Worm (Caenorhabditis elegans) whole organism, early embryonic: ENCODE data around the gene hda-4.

ENCODE experiments used
- B0310.2 ChIP-seq: sonication (generic microtip); optimal IDR thresholded peaks from 2 replicates; lab custom pipeline; 2016; ENCODE audit warnings: mild to moderate bottlenecking, missing genetic modification characterization, missing compliant biosample characterization
- F13C5.2 ChIP-seq: sonication (generic microtip); optimal IDR thresholded peaks from 2 replicates; lab custom pipeline; 2017; ENCODE audit warnings: mild to moderate bottlenecking, missing genetic modification characterization, inconsistent platforms, missing compliant biosample characterization
- aly-1 ChIP-seq: sonication (generic microtip); optimal IDR thresholded peaks from 2 replicates; lab custom pipeline; 2016; ENCODE audit warnings: missing genetic modification characterization, missing compliant biosample characterization
- ama-1 ChIP-seq: fragments of 150-350 bp; optimal IDR thresholded peaks from 2 replicates; lab custom pipeline; 2014
- ceh-13 ChIP-seq: fragments of 200-800 bp; sonication (Bioruptor generic); optimal IDR thresholded peaks from 2 replicates; lab custom pipeline; 2018; ENCODE audit warnings: mild to moderate bottlenecking, missing genetic modification characterization, missing compliant biosample characterization
- ceh-36 ChIP-seq: sonication (generic microtip); optimal IDR thresholded peaks from 2 replicates; lab custom pipeline; 2016; ENCODE audit warnings: missing genetic modification characterization, inconsistent platforms, missing compliant biosample characterization
- ets-7 ChIP-seq: sonication (generic microtip); optimal IDR thresholded peaks from 2 replicates; lab custom pipeline; 2016; ENCODE audit warnings: missing genotype, missing genetic modification characterization, missing compliant biosample characterization
- flt-1 ChIP-seq: fragments of 200-800 bp; sonication (Bioruptor generic); IDR thresholded peaks from 2 replicates; pipeline ENCODE4 v1.3.6; 2022; ENCODE audit warnings: missing genetic modification characterization, missing compliant biosample characterization
- hmbx-1 ChIP-seq: sonication (generic microtip); optimal IDR thresholded peaks from 2 replicates; lab custom pipeline; 2016; ENCODE audit warnings: mild to moderate bottlenecking, missing genetic modification characterization, missing compliant biosample characterization
- hmg-4 ChIP-seq: fragments of 200-800 bp; sonication (Bioruptor generic); optimal IDR thresholded peaks from 2 replicates; lab custom pipeline; 2018; ENCODE audit warnings: mild to moderate bottlenecking, missing genetic modification characterization, missing compliant biosample characterization
- hnd-1 ChIP-seq: sonication (generic microtip); optimal IDR thresholded peaks from 2 replicates; lab custom pipeline; 2016; ENCODE audit warnings: missing genetic modification characterization, missing compliant biosample characterization
- pes-1 ChIP-seq: fragments of 200-800 bp; sonication (Bioruptor generic); IDR thresholded peaks from 2 replicates; pipeline ENCODE4 v1.3.6; 2022; ENCODE audit warnings: missing genetic modification reagents, missing genetic modification characterization, missing compliant biosample characterization
- scrt-1 ChIP-seq: fragments of 200-800 bp; sonication (Bioruptor generic); IDR thresholded peaks from 2 replicates; pipeline ENCODE4 v1.3.6; 2022; ENCODE audit warnings: missing genetic modification characterization, missing compliant biosample characterization
- sea-1 ChIP-seq: fragments of 200-800 bp; sonication (Bioruptor generic); conservative IDR thresholded peaks from 2 replicates; pipeline ENCODE4 v1.3.6; 2022; ENCODE audit warnings: missing genetic modification characterization, missing compliant biosample characterization
- tbx-11 ChIP-seq: fragments of 200-800 bp; sonication (Bioruptor generic); IDR thresholded peaks from 2 replicates; pipeline ENCODE4 v1.3.6; 2022; ENCODE audit warnings: missing genetic modification characterization, missing compliant biosample characterization
- tbx-37 ChIP-seq: fragments of 200-800 bp; sonication (Bioruptor generic); conservative IDR thresholded peaks from 2 replicates; pipeline ENCODE4 v1.3.6; 2022; ENCODE audit warnings: missing genetic modification reagents, missing genetic modification characterization, missing compliant biosample characterization
- tra-4 ChIP-seq: sonication (generic microtip); optimal IDR thresholded peaks from 2 replicates; lab custom pipeline; 2017; ENCODE audit warnings: missing genetic modification characterization, missing compliant biosample characterization

Gene hda-4

DNA sequence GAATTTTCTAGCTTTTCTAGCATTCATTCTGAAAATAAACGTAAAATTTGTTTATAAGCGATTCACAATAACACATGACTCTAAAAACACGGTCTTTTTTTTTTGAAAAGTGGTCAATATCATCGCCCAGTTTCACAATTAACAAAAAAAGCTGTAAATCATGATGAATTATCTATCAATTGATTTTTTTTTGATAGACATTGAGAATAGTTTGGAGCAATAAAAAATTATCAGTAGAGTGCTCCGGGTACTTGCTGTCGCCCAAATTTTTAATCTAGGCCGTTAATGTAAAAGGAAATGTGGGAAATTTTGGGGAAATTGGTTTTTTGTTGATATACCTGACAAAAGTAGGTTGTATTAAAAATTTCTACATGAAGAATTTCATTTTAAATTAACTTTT lies 44.1 kb downstream of the hda-4 start:
- TF ChIP-seq ceh-36 (no peak), ets-7 (tag; lab: Kevin White, UChicago) (no peak), hnd-1 (tag; lab: Kevin White, UChicago) (no peak), scrt-1 (GFP tag; lab: Robert Waterston, UW) (no peak), pes-1 (GFP tag; lab: Robert Waterston, UW) (no peak), tbx-37 (GFP tag; lab: Robert Waterston, UW) (no peak), ama-1 (lab: Kevin White, UChicago) (no peak), hmbx-1 (tag; lab: Kevin White, UChicago) (no peak), tra-4 (tag; lab: Kevin White, UChicago) (no peak), F13C5.2 (no peak), sea-1 (GFP tag; lab: Robert Waterston, UW) (no peak), B0310.2 (tag; lab: Kevin White, UChicago) (no peak), flt-1 (GFP tag; lab: Robert Waterston, UW) (no peak), hmg-4 (GFP tag; lab: Kevin White, UChicago) (no peak), ceh-13 (GFP tag; lab: Kevin White, UChicago) (no peak), tbx-11 (GFP tag; lab: Robert Waterston, UW) (no peak)

DNA sequence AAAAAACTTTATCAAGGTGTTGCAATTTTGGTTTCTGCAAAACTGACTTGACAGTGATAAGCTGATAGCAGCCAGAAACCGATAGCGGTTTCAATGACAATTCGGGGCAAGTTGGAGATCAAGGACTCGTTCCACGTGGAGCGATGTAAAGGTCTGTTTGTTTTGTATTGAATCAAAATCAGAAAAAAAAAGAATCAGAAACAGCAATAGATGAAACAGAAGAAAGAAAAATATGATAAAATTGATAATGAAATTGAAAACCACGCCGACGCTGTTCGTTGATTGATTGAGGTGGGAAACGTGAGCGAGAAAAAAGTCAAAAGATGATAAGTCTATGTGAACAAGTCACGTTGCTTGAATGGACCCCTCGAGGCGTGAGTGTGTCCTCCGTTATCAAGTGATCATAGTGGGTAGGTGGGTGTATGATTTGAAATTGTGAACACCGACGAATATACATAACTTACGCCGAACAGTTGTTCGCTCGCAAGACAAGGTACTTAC lies 46.0 kb downstream of the hda-4 start:
- no peak for TF ChIP-seq B0310.2 (tag; lab: Kevin White, UChicago)
- TF ChIP-seq pes-1 (GFP tag; lab: Robert Waterston, UW) = no peak
- TF ChIP-seq ceh-13 (GFP tag; lab: Kevin White, UChicago) = no peak
- TF ChIP-seq hmbx-1 (tag; lab: Kevin White, UChicago) = no peak
- no peak for TF ChIP-seq aly-1 (tag; lab: Kevin White, UChicago)
- TF ChIP-seq ceh-36 = no peak
- no peak for TF ChIP-seq ets-7 (tag; lab: Kevin White, UChicago)
- no peak for TF ChIP-seq tbx-11 (GFP tag; lab: Robert Waterston, UW)
- no peak for TF ChIP-seq hmg-4 (GFP tag; lab: Kevin White, UChicago)
- no peak for TF ChIP-seq tra-4 (tag; lab: Kevin White, UChicago)

DNA sequence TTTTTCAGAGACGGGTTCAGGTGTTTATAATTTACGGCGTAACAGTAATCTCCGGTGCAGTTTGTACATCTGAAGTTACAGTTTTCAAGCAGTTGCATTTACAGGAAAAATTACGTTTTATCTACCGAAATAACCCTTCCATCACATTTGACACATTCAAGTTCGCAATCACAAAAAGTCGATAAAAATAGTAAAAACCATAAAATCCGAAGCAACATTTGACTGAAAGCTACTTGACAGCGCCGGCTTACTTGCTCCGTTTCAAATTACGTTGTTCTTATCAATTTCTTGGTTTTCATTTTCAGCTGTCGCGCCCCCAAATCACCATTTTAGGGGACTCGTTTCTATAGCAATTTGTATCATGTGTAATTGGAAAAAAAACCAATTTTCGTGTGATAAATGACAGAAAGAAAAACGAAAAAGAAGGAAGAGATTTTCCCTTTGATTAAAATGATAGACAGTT lies 53.5 kb downstream of the hda-4 start, which contains the start of gene T01C8.3:
Gene T01C8.3 (minus strand): TSS at position 413 of the 463 bp plus-strand sequence.
- TF ChIP-seq flt-1 (GFP tag; lab: Robert Waterston, UW) (no peak), sea-1 (GFP tag; lab: Robert Waterston, UW) (no peak), ets-7 (tag; lab: Kevin White, UChicago) (no peak), tra-4 (tag; lab: Kevin White, UChicago) (no peak), B0310.2 (tag; lab: Kevin White, UChicago) (no peak), hmg-4 (GFP tag; lab: Kevin White, UChicago) (no peak), ama-1 (lab: Kevin White, UChicago) (no peak), tbx-37 (GFP tag; lab: Robert Waterston, UW) (no peak), pes-1 (GFP tag; lab: Robert Waterston, UW) (no peak), aly-1 (tag; lab: Kevin White, UChicago) (no peak), tbx-11 (GFP tag; lab: Robert Waterston, UW) (no peak), scrt-1 (GFP tag; lab: Robert Waterston, UW) (no peak), ceh-36 (no peak), hnd-1 (tag; lab: Kevin White, UChicago) (no peak), F13C5.2 (no peak)

DNA sequence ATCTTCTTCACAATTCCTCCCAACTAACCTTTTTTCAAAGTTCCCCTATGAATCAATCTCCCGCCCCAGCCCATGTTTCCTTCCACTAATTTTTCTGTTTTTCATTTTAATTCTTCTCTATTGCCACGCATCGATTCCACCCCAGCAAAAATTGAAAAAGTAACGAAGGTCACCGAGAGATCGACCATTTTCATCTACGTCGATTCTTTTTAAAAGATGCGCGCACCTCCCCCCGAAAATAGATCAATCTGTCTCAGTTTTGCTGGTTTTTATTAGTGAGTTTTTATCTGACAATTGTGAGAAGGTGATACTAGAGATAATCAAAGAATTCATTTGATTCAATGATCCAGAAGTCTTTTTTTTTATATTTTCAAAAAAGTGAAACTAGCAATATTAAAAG lies 54.7 kb downstream of the hda-4 start:
- TF ChIP-seq tbx-37 (GFP tag; lab: Robert Waterston, UW) (no peak), hmg-4 (GFP tag; lab: Kevin White, UChicago) (no peak), scrt-1 (GFP tag; lab: Robert Waterston, UW) (no peak), ets-7 (tag; lab: Kevin White, UChicago) (no peak), aly-1 (tag; lab: Kevin White, UChicago) (no peak), hnd-1 (tag; lab: Kevin White, UChicago) (no peak), sea-1 (GFP tag; lab: Robert Waterston, UW) (no peak), tra-4 (tag; lab: Kevin White, UChicago) (no peak), F13C5.2 (no peak), hmbx-1 (tag; lab: Kevin White, UChicago) (no peak), ceh-13 (GFP tag; lab: Kevin White, UChicago) (no peak), pes-1 (GFP tag; lab: Robert Waterston, UW) (no peak), B0310.2 (tag; lab: Kevin White, UChicago) (no peak), flt-1 (GFP tag; lab: Robert Waterston, UW) (no peak), tbx-11 (GFP tag; lab: Robert Waterston, UW) (no peak), ama-1 (lab: Kevin White, UChicago) (no peak), ceh-36 (no peak)

DNA sequence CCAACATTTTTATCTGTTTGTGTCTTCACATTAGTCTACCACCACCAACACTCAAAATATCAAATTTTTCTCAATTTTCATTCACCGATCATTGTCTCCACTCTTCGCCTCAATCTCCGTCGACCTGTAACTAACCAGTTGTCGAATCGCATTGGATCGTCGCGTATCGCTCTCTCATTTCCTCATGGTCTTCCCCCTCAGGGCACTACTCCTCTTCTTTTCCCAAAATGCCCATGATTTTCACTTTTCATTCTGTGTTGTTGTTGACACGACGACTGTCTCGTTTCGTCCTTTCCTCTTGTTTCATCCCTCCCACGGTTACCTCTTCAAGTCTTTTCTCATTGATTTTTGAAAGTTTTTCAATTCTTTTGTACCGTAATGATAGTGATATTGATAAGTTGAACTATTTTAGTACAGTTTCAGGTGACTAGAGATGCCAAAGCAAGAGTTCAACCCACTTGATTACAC lies 56.7 kb downstream of the hda-4 start, which contains the start of gene T01C8.2:
Gene T01C8.2 (plus strand): TSS at position 418 of the 468 bp plus-strand sequence.
- TF ChIP-seq tra-4 (tag; lab: Kevin White, UChicago) = no peak
- TF ChIP-seq aly-1 (tag; lab: Kevin White, UChicago) = no peak
- no peak for TF ChIP-seq ceh-36
- no peak for TF ChIP-seq hmg-4 (GFP tag; lab: Kevin White, UChicago)

DNA sequence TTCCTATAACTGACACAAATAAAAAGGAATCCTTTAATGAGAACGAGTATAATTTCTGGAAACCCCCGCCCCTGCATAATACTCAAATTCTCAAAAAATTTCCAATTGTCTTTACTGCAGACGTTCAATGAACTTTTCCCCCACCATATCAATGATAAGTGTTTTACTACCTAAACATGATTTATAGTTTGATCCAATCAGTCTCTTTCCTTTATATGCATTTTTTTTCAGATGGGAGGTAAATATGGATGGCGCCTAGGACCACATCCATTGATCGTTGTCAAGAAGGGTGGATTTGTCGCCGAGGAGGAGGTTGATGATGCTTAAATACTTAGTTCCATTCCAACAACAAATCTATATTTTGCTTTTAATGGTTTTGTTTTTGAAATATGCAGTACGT lies 57.8 kb downstream of the hda-4 start:
- TF ChIP-seq hnd-1 (tag; lab: Kevin White, UChicago) (no peak), ceh-36 (no peak), ama-1 (lab: Kevin White, UChicago) (no peak), tra-4 (tag; lab: Kevin White, UChicago) (no peak), aly-1 (tag; lab: Kevin White, UChicago) (no peak), ets-7 (tag; lab: Kevin White, UChicago) (no peak), pes-1 (GFP tag; lab: Robert Waterston, UW) (no peak), tbx-11 (GFP tag; lab: Robert Waterston, UW) (no peak), ceh-13 (GFP tag; lab: Kevin White, UChicago) (no peak), hmg-4 (GFP tag; lab: Kevin White, UChicago) (no peak), B0310.2 (tag; lab: Kevin White, UChicago) (no peak), tbx-37 (GFP tag; lab: Robert Waterston, UW) (no peak)
